Fruit fly (Drosophila melanogaster): ENCODE results near the gene CG11891.

dm6 chr3R:25292864-25293284, 22.9 kb downstream of the CG11891 start, which contains the start of gene CG31098:
- TF ChIP-seq CG6276 (GFP tag; optimal IDR thresholded peaks at IDR 0.05): peak; percentile 32
- no peak for TF ChIP-seq Hr39 (GFP tag; optimal IDR thresholded peaks at IDR 0.05)
- TF ChIP-seq CG10631 (GFP tag; optimal IDR thresholded peaks at IDR 0.05): no peak
- no peak for TF ChIP-seq CG8319 (GFP tag; optimal IDR thresholded peaks at IDR 0.05)
- no peak for TF ChIP-seq ss (GFP tag; optimal IDR thresholded peaks at IDR 0.05)
- TF ChIP-seq Hr38 (GFP tag; optimal IDR thresholded peaks at IDR 0.05): no peak
- TF ChIP-seq CG8632 (GFP tag; optimal IDR thresholded peaks at IDR 0.05): no peak
- no peak for TF ChIP-seq Blimp-1 (GFP tag; optimal IDR thresholded peaks at IDR 0.05)
